Fruit fly (Drosophila melanogaster): ENCODE results near the gene Arglu1.

dm6 chr2L:9954696-9955095 lies 16.8 kb upstream of the Arglu1 start:
- TF ChIP-seq dsx (GFP tag; optimal IDR thresholded peaks at IDR 0.05; ENCODE audit: poor library complexity, severe bottlenecking), result no peak
- TF ChIP-seq ss (GFP tag; optimal IDR thresholded peaks at IDR 0.05), result no peak
- no peak for TF ChIP-seq Hr39 (GFP tag; optimal IDR thresholded peaks at IDR 0.05)
- no peak for TF ChIP-seq Sox14 (GFP tag; optimal IDR thresholded peaks at IDR 0.05)
